Fruit fly (Drosophila melanogaster): ENCODE data around the gene Ufd1.

dm6 chr3L:11119396-11119900, 3.6 kb downstream of the Ufd1 start:
- no peak for TF ChIP-seq ttk (optimal IDR thresholded peaks at IDR 0.05)
- no peak for TF ChIP-seq insv (optimal IDR thresholded peaks at IDR 0.05)
- TF ChIP-seq Sin3A (optimal IDR thresholded peaks at IDR 0.05): no peak
- no peak for TF ChIP-seq psq (optimal IDR thresholded peaks at IDR 0.05)
- no peak for TF ChIP-seq Myc (optimal IDR thresholded peaks at IDR 0.05)

All from Kc167 (cell line).